Worm (Caenorhabditis elegans): ENCODE results near the gene ule-2.

ce11 chrIV:14620543-14620942 lies 14.4 kb upstream of the ule-2 start:
- no peak for TF ChIP-seq hmg-20 (GFP tag; IDR thresholded peaks at IDR 0.05)
- no peak for TF ChIP-seq madf-8 (GFP tag; conservative IDR thresholded peaks at IDR 0.05)
- TF ChIP-seq snpc-4 (GFP tag; optimal IDR thresholded peaks at IDR 0.05), result no peak
- peak in 1 of 4 experiments; percentile 28 for TF ChIP-seq snpc-4 (tag; optimal IDR thresholded peaks at IDR 0.05)
- TF ChIP-seq rec-8 (tag; optimal IDR thresholded peaks at IDR 0.05), result no peak
- no peak for TF ChIP-seq unc-130 (GFP tag; optimal IDR thresholded peaks at IDR 0.05)
- TF ChIP-seq hsf-1 (GFP tag; IDR thresholded peaks at IDR 0.05), result no peak
- TF ChIP-seq Y53G8AR.9 (GFP tag; conservative IDR thresholded peaks at IDR 0.05), result no peak
- no peak for TF ChIP-seq sdz-38 (tag; optimal IDR thresholded peaks at IDR 0.05)

Measured in whole organism, young adult.